Worm (Caenorhabditis elegans) whole organism, L3 larva: ENCODE results near the gene Y57G11C.1142.

Experiments used
- R02D3.7 ChIP-seq: fragments of 150-350 bp; optimal IDR thresholded peaks from 2 replicates; lab custom pipeline; 2014; ENCODE audit warnings: missing biosample characterization, missing genetic modification characterization
- ZK546.5 ChIP-seq: sonication (generic microtip); optimal IDR thresholded peaks from 2 replicates; lab custom pipeline; 2017; ENCODE audit warnings: missing biosample characterization, missing genetic modification characterization
- aly-2 ChIP-seq: fragments of 150-350 bp; optimal IDR thresholded peaks from 2 replicates; lab custom pipeline; 2014; ENCODE audit warnings: missing biosample characterization, missing genetic modification characterization
- ama-1 ChIP-seq: fragments of 150-350 bp; optimal IDR thresholded peaks from 2 replicates; lab custom pipeline; 2018
- ceh-16 ChIP-seq: sonication (generic microtip); optimal IDR thresholded peaks from 2 replicates; lab custom pipeline; 2017; ENCODE audit warnings: missing biosample characterization, missing genetic modification characterization
- ceh-28 ChIP-seq: fragments of 150-350 bp; optimal IDR thresholded peaks from 2 replicates; lab custom pipeline; 2014; ENCODE audit warnings: missing biosample characterization, missing genetic modification reagents, missing genetic modification characterization
- ceh-82 ChIP-seq: fragments of 150-350 bp; optimal IDR thresholded peaks from 2 replicates; lab custom pipeline; 2014; ENCODE audit warnings: missing biosample characterization, missing genetic modification characterization
- ceh-9 ChIP-seq: sonication (generic microtip); optimal IDR thresholded peaks from 2 replicates; lab custom pipeline; 2018; ENCODE audit warnings: missing biosample characterization, missing genetic modification characterization
- daf-12 ChIP-seq: fragments of 150-350 bp; optimal IDR thresholded peaks from 2 replicates; lab custom pipeline; 2014; ENCODE audit warnings: missing biosample characterization, missing genetic modification reagents, missing genetic modification characterization
- egl-5 ChIP-seq: fragments of 150-350 bp; optimal IDR thresholded peaks from 2 replicates; lab custom pipeline; 2017; ENCODE audit warnings: missing biosample characterization, missing genetic modification reagents, missing genetic modification characterization, inconsistent platforms
- elt-2 ChIP-seq: sonication (generic microtip); optimal IDR thresholded peaks from 2 replicates; lab custom pipeline; 2016; ENCODE audit warnings: missing genetic modification reagents, mild to moderate bottlenecking, missing genetic modification characterization, missing compliant biosample characterization
- elt-3 ChIP-seq, 3 experiments: fragments of 150-350 bp in 1 of 3; sonication (generic microtip) in 2 of 3; optimal IDR thresholded peaks; 2 replicates in 2 of 3; 4 replicates in 1 of 3; lab custom pipeline; 2014 to 2017; ENCODE audit warnings: missing biosample characterization in 3 of 3, missing genetic modification characterization in 3 of 3
- eor-1 ChIP-seq, 2 experiments: fragments of 150-350 bp; optimal IDR thresholded peaks; 2 replicates each; lab custom pipeline; 2014 to 2018; ENCODE audit warnings: missing biosample characterization in 2 of 2, missing genetic modification characterization in 2 of 2
- fkh-10 ChIP-seq: sonication (generic microtip); optimal IDR thresholded peaks from 2 replicates; lab custom pipeline; 2017; ENCODE audit warnings: missing biosample characterization, missing genetic modification reagents, missing genetic modification characterization
- fkh-2 ChIP-seq: fragments of 150-350 bp; optimal IDR thresholded peaks from 2 replicates; lab custom pipeline; 2014; ENCODE audit warnings: missing biosample characterization, missing genetic modification reagents, missing genetic modification characterization
- fos-1 ChIP-seq: fragments of 150-350 bp; optimal IDR thresholded peaks from 2 replicates; lab custom pipeline; 2014; ENCODE audit warnings: missing biosample characterization, missing genetic modification characterization
- jun-1 ChIP-seq: fragments of 150-350 bp; optimal IDR thresholded peaks from 2 replicates; lab custom pipeline; 2014; ENCODE audit warnings: missing biosample characterization, missing genetic modification reagents, missing genetic modification characterization
- lin-15B ChIP-seq: fragments of 150-350 bp; optimal IDR thresholded peaks from 2 replicates; lab custom pipeline; 2014; ENCODE audit warnings: missing biosample characterization, missing genetic modification characterization
- lin-39 ChIP-seq: fragments of 150-350 bp; optimal IDR thresholded peaks from 2 replicates; lab custom pipeline; 2018; ENCODE audit warnings: missing biosample characterization, missing genetic modification reagents, missing genetic modification characterization
- lsy-12 ChIP-seq: sonication (generic microtip); optimal IDR thresholded peaks from 2 replicates; lab custom pipeline; 2016; ENCODE audit warnings: mild to moderate bottlenecking, missing genetic modification characterization, missing compliant biosample characterization
- mdl-1 ChIP-seq: fragments of 150-350 bp; optimal IDR thresholded peaks from 2 replicates; lab custom pipeline; 2014; ENCODE audit warnings: missing biosample characterization, missing genetic modification characterization
- mml-1 ChIP-seq: fragments of 150-350 bp; sonication (generic microtip); optimal IDR thresholded peaks from 3 replicates; lab custom pipeline; 2014; ENCODE audit warnings: missing biosample characterization, missing genetic modification characterization
- nhr-12 ChIP-seq: fragments of 150-350 bp; optimal IDR thresholded peaks from 2 replicates; lab custom pipeline; 2014; ENCODE audit warnings: missing biosample characterization, missing genetic modification characterization
- nhr-23 ChIP-seq: fragments of 150-350 bp; optimal IDR thresholded peaks from 2 replicates; lab custom pipeline; 2014; ENCODE audit warnings: missing biosample characterization, missing genetic modification reagents, missing genetic modification characterization
- nhr-25 ChIP-seq: sonication (generic microtip); optimal IDR thresholded peaks from 2 replicates; lab custom pipeline; 2017; ENCODE audit warnings: missing biosample characterization, missing genetic modification characterization
- nhr-76 ChIP-seq: fragments of 150-350 bp; sonication (generic microtip); optimal IDR thresholded peaks from 5 replicates; lab custom pipeline; 2014; ENCODE audit warnings: missing biosample characterization, missing genetic modification characterization
- nhr-77 ChIP-seq: fragments of 150-350 bp; optimal IDR thresholded peaks from 2 replicates; lab custom pipeline; 2014; ENCODE audit warnings: missing biosample characterization, missing genetic modification characterization
- pqm-1 ChIP-seq: fragments of 150-350 bp; optimal IDR thresholded peaks from 2 replicates; lab custom pipeline; 2017; ENCODE audit warnings: missing biosample characterization, missing genetic modification characterization, inconsistent platforms
- sea-2 ChIP-seq: fragments of 150-350 bp; sonication (generic microtip); optimal IDR thresholded peaks from 4 replicates; lab custom pipeline; 2014; ENCODE audit warnings: missing biosample characterization, missing genetic modification reagents, missing genetic modification characterization
- snpc-4 ChIP-seq: fragments of 150-350 bp; optimal IDR thresholded peaks from 2 replicates; lab custom pipeline; 2014; ENCODE audit warnings: missing biosample characterization, missing genetic modification characterization
- tbx-2 ChIP-seq: sonication (generic microtip); optimal IDR thresholded peaks from 2 replicates; lab custom pipeline; 2016; ENCODE audit warnings: mild to moderate bottlenecking, missing genetic modification characterization, missing compliant biosample characterization
- unc-39 ChIP-seq: sonication (generic microtip); optimal IDR thresholded peaks from 4 replicates; lab custom pipeline; 2017; ENCODE audit warnings: missing biosample characterization, missing genetic modification characterization
- unc-62 ChIP-seq: fragments of 150-350 bp; sonication (generic microtip); optimal IDR thresholded peaks from 4 replicates; lab custom pipeline; 2014; ENCODE audit warnings: missing biosample characterization, missing genetic modification reagents, missing genetic modification characterization
- ztf-11 ChIP-seq: fragments of 150-350 bp; optimal IDR thresholded peaks from 2 replicates; lab custom pipeline; 2014; ENCODE audit warnings: missing biosample characterization, missing genetic modification characterization
- ztf-4 ChIP-seq: fragments of 150-350 bp; optimal IDR thresholded peaks from 2 replicates; lab custom pipeline; 2014; ENCODE audit warnings: missing biosample characterization, missing genetic modification characterization

Y57G11C.1142 gene

DNA sequence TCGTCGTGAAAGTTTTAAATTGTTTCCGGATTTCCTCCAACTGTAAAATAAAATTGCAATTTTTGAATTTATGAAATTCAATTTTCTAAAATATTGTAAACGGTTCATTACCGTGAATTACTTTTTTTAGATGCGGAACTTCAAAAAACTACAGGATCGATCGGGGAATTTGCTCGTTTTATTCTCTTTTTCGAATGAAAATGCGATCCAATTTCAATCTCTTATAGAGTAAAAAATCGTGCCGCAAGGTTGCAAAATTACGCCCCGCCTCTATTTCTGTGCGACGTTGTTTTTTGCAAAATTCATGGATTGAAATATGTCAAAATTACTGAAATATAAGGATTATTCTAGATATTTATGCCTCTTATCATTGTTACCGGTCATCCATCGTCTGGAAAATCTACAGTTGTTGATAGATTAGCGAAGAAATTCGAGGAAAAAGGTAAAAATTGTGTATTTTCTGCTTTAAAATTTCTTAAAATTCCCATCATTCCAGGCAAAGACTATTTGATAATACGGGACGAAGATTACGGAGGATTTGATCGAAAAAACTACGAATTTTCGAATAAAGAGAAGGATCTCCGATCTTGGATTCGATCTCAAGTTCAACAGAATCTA lies 33.1 kb upstream of the Y57G11C.1142 start, which contains the start of gene Y57G11C.43:
TSS of gene Y57G11C.43 (plus strand) at position 224 of the 618 bp plus-strand sequence.
- TF ChIP-seq ama-1 (lab: Kevin White, UChicago) (peak; percentile 43), jun-1 (tag; lab: Kevin White, UChicago) (no peak)

DNA sequence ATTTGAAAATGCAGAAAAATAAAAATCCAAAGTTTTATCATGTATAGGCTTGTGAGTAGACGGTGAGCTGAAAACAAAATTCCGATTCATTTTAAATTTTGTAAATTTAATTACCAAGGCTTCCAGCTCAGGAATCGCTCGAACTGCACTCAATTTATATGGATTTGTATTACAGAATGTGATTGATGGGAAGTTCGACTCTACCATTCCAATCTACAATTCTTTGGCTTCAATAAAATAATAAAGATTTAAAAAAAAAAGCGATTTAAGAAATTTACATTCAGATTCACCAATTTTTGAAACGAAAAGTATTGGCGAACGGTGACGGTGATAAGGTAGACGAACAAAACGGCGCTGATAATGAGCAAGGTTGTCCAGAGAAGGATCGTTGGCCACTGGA lies 31.8 kb upstream of the Y57G11C.1142 start:
- TF ChIP-seq fkh-10 (GFP tag; lab: Kevin White, UChicago) (no peak), tbx-2 (tag; lab: Kevin White, UChicago) (no peak), ceh-82 (tag; lab: Kevin White, UChicago) (no peak), elt-2 (tag; lab: Kevin White, UChicago) (no peak), mml-1 (no peak), nhr-23 (tag; lab: Kevin White, UChicago) (no peak), aly-2 (tag; lab: Kevin White, UChicago) (no peak), nhr-12 (tag; lab: Kevin White, UChicago) (no peak), ZK546.5 (tag; lab: Kevin White, UChicago) (no peak), eor-1 (tag; optimal IDR thresholded peaks at IDR 0.05; lab: Kevin White, UChicago) (no peak), lsy-12 (tag; lab: Kevin White, UChicago) (no peak), lin-39 (no peak), fos-1 (tag; lab: Kevin White, UChicago) (no peak), daf-12 (tag; lab: Kevin White, UChicago) (no peak)

DNA sequence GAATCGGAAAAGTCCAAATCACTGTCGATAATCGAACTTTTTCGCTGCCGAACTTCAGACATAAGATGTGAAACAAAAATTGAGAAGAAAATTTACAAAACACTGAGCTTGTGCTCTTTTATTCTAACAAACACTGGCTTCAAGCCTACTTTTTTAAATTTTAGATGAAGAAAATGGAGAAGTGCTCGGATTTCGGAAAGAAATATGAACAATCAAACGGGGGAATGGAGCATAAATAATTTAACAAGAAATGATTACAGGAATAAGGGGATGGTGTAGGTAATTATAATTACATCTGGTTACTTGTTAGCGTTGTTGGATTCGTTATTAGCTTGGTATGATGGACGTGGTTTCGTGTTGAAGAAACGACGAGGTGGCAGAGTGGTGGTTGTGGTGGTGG lies 31.1 kb upstream of the Y57G11C.1142 start, which contains the start of gene degl-1:
TSS of gene degl-1 (minus strand) at position 101 of the 400 bp plus-strand sequence.
- TF ChIP-seq ztf-4 (tag; lab: Kevin White, UChicago) (no peak), jun-1 (tag; lab: Kevin White, UChicago) (no peak), nhr-76 (no peak), unc-39 (no peak), ceh-16 (no peak), aly-2 (tag; lab: Kevin White, UChicago) (no peak), snpc-4 (tag; lab: Kevin White, UChicago) (no peak), tbx-2 (tag; lab: Kevin White, UChicago) (no peak), mdl-1 (tag; lab: Kevin White, UChicago) (no peak), nhr-25 (no peak), pqm-1 (no peak), unc-62 (GFP tag; lab: Kevin White, UChicago) (no peak), mml-1 (no peak), ceh-28 (tag; lab: Kevin White, UChicago) (no peak), elt-3 (tag; optimal IDR thresholded peaks at IDR 0.05; lab: Kevin White, UChicago) (no peak), nhr-12 (tag; lab: Kevin White, UChicago) (no peak), eor-1 (tag; optimal IDR thresholded peaks at IDR 0.05; lab: Kevin White, UChicago) (no peak), ceh-9 (tag; lab: Kevin White, UChicago) (no peak), ztf-11 (tag; lab: Kevin White, UChicago) (no peak), fkh-2 (tag; lab: Kevin White, UChicago) (no peak)

DNA sequence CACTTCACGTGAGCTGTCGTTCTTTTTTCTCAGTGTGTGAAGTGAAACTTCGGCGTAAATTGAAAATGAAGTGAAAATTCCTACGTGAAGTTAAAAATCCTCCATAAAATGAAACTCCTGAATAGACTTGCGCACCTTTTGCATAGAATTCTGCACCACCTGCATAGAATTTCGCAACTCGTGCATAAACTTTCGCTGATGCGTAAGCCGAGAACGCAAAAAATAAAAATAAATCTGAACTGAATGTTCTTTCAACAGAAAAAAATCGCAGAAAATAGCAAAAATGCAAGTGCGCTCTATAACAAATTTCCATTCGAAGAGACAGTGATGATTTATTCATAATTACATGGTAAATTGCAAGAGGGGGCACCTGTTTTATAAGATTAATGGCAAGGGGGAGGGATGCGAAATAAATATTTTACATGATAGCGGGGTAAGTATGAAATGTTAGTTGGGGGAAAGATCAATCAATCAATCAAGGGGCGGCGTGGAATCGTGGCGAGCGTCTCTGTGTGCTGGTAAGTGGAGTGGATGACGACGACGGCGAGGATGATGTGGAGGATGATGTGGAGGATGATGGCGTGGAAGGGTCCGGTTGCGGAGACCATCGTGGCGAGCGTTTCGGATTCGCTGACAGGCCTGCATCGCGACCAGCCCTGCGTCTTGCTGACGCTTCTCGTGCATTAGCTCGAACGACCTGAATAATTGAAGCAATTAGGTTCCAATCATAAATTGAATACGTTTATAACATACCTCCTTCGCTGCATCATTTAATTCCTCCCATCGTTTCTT lies 28.9 kb upstream of the Y57G11C.1142 start, which contains the start of gene Y57G11C.36:
TSS of gene Y57G11C.36 (minus strand) at position 502 of the 792 bp plus-strand sequence.
- TF ChIP-seq sea-2 (GFP tag; lab: Kevin White, UChicago), result no peak
- TF ChIP-seq jun-1 (tag; lab: Kevin White, UChicago), result no peak
- no peak for TF ChIP-seq R02D3.7 (tag; lab: Kevin White, UChicago)
- TF ChIP-seq egl-5 (tag; lab: Kevin White, UChicago), result no peak
- no peak for TF ChIP-seq nhr-77
- TF ChIP-seq fkh-10 (GFP tag; lab: Kevin White, UChicago), result no peak
- TF ChIP-seq lin-15B (tag; lab: Kevin White, UChicago), result peak; percentile 3
